Fruit fly (Drosophila melanogaster): ENCODE data around the gene Indy-2.

DNA sequence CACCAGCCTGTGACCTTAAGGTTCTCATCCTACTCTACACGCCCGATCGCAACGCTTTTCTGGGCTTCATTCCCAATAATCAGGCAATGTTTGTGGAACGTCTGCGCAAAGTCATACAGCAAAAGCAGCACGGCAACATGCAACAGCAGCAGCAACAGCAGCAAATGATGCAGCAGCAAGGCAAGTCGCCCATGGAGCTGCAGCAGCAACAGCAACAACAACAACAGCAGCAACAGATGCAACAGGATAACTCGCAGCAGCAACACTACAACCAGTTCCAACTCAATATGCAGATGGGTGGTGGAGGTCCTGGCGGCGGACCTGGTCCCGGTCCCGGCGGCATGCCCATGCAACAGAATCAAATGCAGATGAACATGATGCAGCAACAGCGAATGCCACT lies 31.6 kb upstream of the Indy-2 start:
- TF ChIP-seq Sin3A (optimal IDR thresholded peaks at IDR 0.05) (no peak), ttk (optimal IDR thresholded peaks at IDR 0.05) (no peak)

Data from Kc167 (cell line).